Worm (Caenorhabditis elegans) whole organism, midembryonic: ENCODE data around the gene Y37E11B.1.

Source experiments
- cog-1 ChIP-seq: sonication (generic microtip); optimal IDR thresholded peaks from 2 replicates; lab custom pipeline; 2016; ENCODE audit warnings: missing genetic modification characterization, missing compliant biosample characterization
- flt-1 ChIP-seq: fragments of 200-800 bp; sonication (Bioruptor generic); IDR thresholded peaks from 2 replicates; pipeline ENCODE4 v1.3.6; 2022; ENCODE audit warnings: missing genetic modification characterization, missing compliant biosample characterization
- klf-2 ChIP-seq: fragments of 200-800 bp; sonication (Bioruptor generic); conservative IDR thresholded peaks from 2 replicates; pipeline ENCODE4 v1.3.6; 2022; ENCODE audit warnings: missing genetic modification reagents, missing genetic modification characterization, missing compliant biosample characterization
- ztf-23 ChIP-seq: fragments of 200-800 bp; sonication (Bioruptor generic); IDR thresholded peaks from 2 replicates; pipeline ENCODE4 v1.3.6; 2022; ENCODE audit warnings: missing genetic modification reagents, missing genetic modification characterization, missing compliant biosample characterization

- no peak for TF ChIP-seq ztf-23 (GFP tag; lab: Robert Waterston, UW)
- TF ChIP-seq cog-1 (tag; lab: Kevin White, UChicago): no peak
- TF ChIP-seq flt-1 (GFP tag; lab: Robert Waterston, UW): no peak
- TF ChIP-seq klf-2 (GFP tag; lab: Robert Waterston, UW): no peak
These were observed 47.3 kb upstream of the Y37E11B.1 start, which contains the start of gene M57.1 for ce11 chrIV:3532167-3532566.
